Fruit fly (Drosophila melanogaster) whole organism, wandering third instar larva: Measurements from ENCODE around the gene CG32568.
A peak's percentile ranks its signal among the peaks of the same experiment; 100 is the strongest.

Experiments used
- Abd-B ChIP-seq: fragments of >200 bp; optimal IDR thresholded peaks from 2 replicates; lab custom pipeline; 2017; ENCODE audit warnings: missing biosample characterization, missing genetic modification characterization
- CG32264 ChIP-seq: fragments of 200-800 bp; sonication (Bioruptor generic); optimal IDR thresholded peaks from 2 replicates; lab custom pipeline; 2016; ENCODE audit warnings: missing biosample characterization, missing genetic modification characterization
- CG9705 ChIP-seq: fragments of 200-800 bp; sonication (Bioruptor generic); optimal IDR thresholded peaks from 2 replicates; lab custom pipeline; 2018; ENCODE audit warnings: missing biosample characterization, mild to moderate bottlenecking, missing genetic modification characterization
- CrebA ChIP-seq: fragments of 200-800 bp; sonication (Bioruptor generic); optimal IDR thresholded peaks from 2 replicates; lab custom pipeline; 2016; ENCODE audit warnings: missing biosample characterization, mild to moderate bottlenecking, missing genetic modification characterization, borderline replicate concordance
- Dfd ChIP-seq: fragments of >200 bp; optimal IDR thresholded peaks from 2 replicates; lab custom pipeline; 2017; ENCODE audit warnings: missing biosample characterization, missing genetic modification characterization
- Dif ChIP-seq: fragments of 200-275, 200-300 bp; sonication (Bioruptor generic); optimal IDR thresholded peaks from 2 replicates; lab custom pipeline; 2018; ENCODE audit warnings: missing biosample characterization, missing genetic modification characterization; ENCODE audit not compliant: partially characterized antibody
- GATAd ChIP-seq: sonication (Bioruptor generic); optimal IDR thresholded peaks from 2 replicates; lab custom pipeline; 2016; ENCODE audit warnings: missing biosample characterization, missing genetic modification characterization
- Hnf4 ChIP-seq: fragments of 200-800 bp; sonication (Bioruptor generic); optimal IDR thresholded peaks from 2 replicates; lab custom pipeline; 2016; ENCODE audit warnings: missing biosample characterization, mild to moderate bottlenecking, missing genetic modification characterization
- Hr78 ChIP-seq: fragments of >200 bp; optimal IDR thresholded peaks from 2 replicates; lab custom pipeline; 2017; ENCODE audit warnings: missing biosample characterization, missing genetic modification characterization
- Jra ChIP-seq: sonication (Bioruptor generic); optimal IDR thresholded peaks from 2 replicates; lab custom pipeline; 2016; ENCODE audit warnings: missing biosample characterization, missing genetic modification characterization
- Mio ChIP-seq: sonication (Bioruptor generic); optimal IDR thresholded peaks from 2 replicates; lab custom pipeline; 2016; ENCODE audit warnings: missing biosample characterization, missing genetic modification characterization
- Myc ChIP-seq: fragments of >200 bp; optimal IDR thresholded peaks from 2 replicates; lab custom pipeline; 2017
- N ChIP-seq: fragments of >200 bp; optimal IDR thresholded peaks from 2 replicates; lab custom pipeline; 2018; ENCODE audit warnings: missing biosample characterization, missing external identifiers, missing genetic modification characterization
- OdsH ChIP-seq: fragments of 200-800 bp; sonication (Bioruptor generic); optimal IDR thresholded peaks from 2 replicates; lab custom pipeline; 2016; ENCODE audit warnings: missing biosample characterization, mild to moderate bottlenecking, missing genetic modification characterization
- Rel ChIP-seq, 2 experiments: fragments of 200-800 bp; sonication (Bioruptor generic) in 1 of 2; optimal IDR thresholded peaks; 2 replicates in 1 of 2; 3 replicates in 1 of 2; lab custom pipeline; 2016 to 2019; ENCODE audit warnings: mild to moderate bottlenecking in 2 of 2, missing biosample characterization in 2 of 2, missing genetic modification characterization in 2 of 2, moderate library complexity in 1 of 2
- Sp1 ChIP-seq: fragments of 200-800 bp; sonication (Bioruptor generic); optimal IDR thresholded peaks from 3 replicates; lab custom pipeline; 2019; ENCODE audit warnings: missing biosample characterization, mild to moderate bottlenecking, missing genetic modification characterization, moderate library complexity
- Vsx2 ChIP-seq: fragments of 200-300, 225-300 bp; sonication (Bioruptor generic); optimal IDR thresholded peaks from 2 replicates; lab custom pipeline; 2018; ENCODE audit warnings: missing biosample characterization, missing genetic modification characterization; ENCODE audit not compliant: partially characterized antibody
- br ChIP-seq: fragments of 200-800 bp; sonication (Bioruptor generic); optimal IDR thresholded peaks from 2 replicates; lab custom pipeline; 2016; ENCODE audit warnings: missing biosample characterization, missing genetic modification characterization
- dmrt93B ChIP-seq: fragments of 200-800 bp; sonication (Bioruptor generic); optimal IDR thresholded peaks from 2 replicates; lab custom pipeline; 2018; ENCODE audit warnings: missing biosample characterization, mild to moderate bottlenecking, missing genetic modification characterization
- dsf ChIP-seq: sonication (Bioruptor generic); optimal IDR thresholded peaks from 2 replicates; lab custom pipeline; 2016; ENCODE audit warnings: missing biosample characterization, missing genetic modification characterization, borderline replicate concordance
- ey ChIP-seq: fragments of 200-800 bp; sonication (Bioruptor generic); optimal IDR thresholded peaks from 2 replicates; lab custom pipeline; 2016; ENCODE audit warnings: missing biosample characterization, missing genetic modification characterization
- foxo ChIP-seq, 2 experiments: fragments of 200-800 bp; sonication (Bioruptor generic); optimal IDR thresholded peaks; 2 replicates in 1 of 2; 3 replicates in 1 of 2; lab custom pipeline; 2016 to 2017; ENCODE audit warnings: missing biosample characterization in 2 of 2, missing genetic modification characterization in 2 of 2
- fru ChIP-seq: fragments of 200-800 bp; sonication (Bioruptor generic); optimal IDR thresholded peaks from 3 replicates; lab custom pipeline; 2016; ENCODE audit warnings: missing biosample characterization, mild to moderate bottlenecking, missing genetic modification characterization
- h ChIP-seq: fragments of 200-800 bp; sonication (Bioruptor generic); optimal IDR thresholded peaks from 3 replicates; lab custom pipeline; 2016; ENCODE audit warnings: missing biosample characterization, mild to moderate bottlenecking, missing genetic modification characterization
- lola ChIP-seq: fragments of >200 bp; optimal IDR thresholded peaks from 2 replicates; lab custom pipeline; 2017; ENCODE audit warnings: missing biosample characterization, missing genetic modification characterization
- pan ChIP-seq: fragments of >200 bp; optimal IDR thresholded peaks from 2 replicates; lab custom pipeline; 2017
- psq ChIP-seq: fragments of 200-800 bp; sonication (Bioruptor generic); optimal IDR thresholded peaks from 3 replicates; lab custom pipeline; 2017; ENCODE audit warnings: missing biosample characterization, mild to moderate bottlenecking, missing genetic modification characterization, moderate library complexity
- sage ChIP-seq: fragments of 200-800 bp; sonication (Bioruptor generic); optimal IDR thresholded peaks from 2 replicates; lab custom pipeline; 2016; ENCODE audit warnings: missing biosample characterization, mild to moderate bottlenecking, missing genetic modification characterization
- sv ChIP-seq: fragments of 200-800 bp; sonication (Bioruptor generic); optimal IDR thresholded peaks from 3 replicates; lab custom pipeline; 2016; ENCODE audit warnings: missing biosample characterization, missing genetic modification characterization
- tai ChIP-seq: sonication (Bioruptor generic); optimal IDR thresholded peaks from 2 replicates; lab custom pipeline; 2016; ENCODE audit warnings: missing biosample characterization, missing genetic modification characterization
- usp ChIP-seq: fragments of >200 bp; optimal IDR thresholded peaks from 2 replicates; lab custom pipeline; 2017; ENCODE audit warnings: missing biosample characterization, missing genetic modification characterization
- woc ChIP-seq: sonication (Bioruptor generic); optimal IDR thresholded peaks from 2 replicates; lab custom pipeline; 2016; ENCODE audit warnings: missing biosample characterization, mild to moderate bottlenecking, missing genetic modification characterization

CG32568 gene

DNA sequence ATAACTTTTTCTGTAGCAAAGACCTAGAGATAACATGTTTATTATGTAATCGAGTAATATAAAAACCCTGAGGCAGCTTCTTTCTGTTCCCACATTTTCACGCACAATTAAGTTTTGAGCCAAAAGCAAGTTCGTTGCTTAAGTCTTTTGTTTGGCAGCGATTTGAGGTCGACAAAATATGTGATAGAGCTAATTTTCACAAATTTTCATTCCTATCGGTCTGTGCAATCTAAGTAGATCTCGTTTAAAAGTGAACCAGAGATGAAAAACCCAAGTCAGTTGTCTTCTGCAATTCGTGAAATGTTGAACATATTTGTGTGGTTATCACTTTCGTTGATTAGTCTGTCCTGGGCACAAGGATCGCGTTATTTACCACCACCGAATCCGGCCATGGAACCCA, 2.8 kb upstream of the CG32568 start, which contains the start of gene TwdlZ:
Gene TwdlZ (plus strand): TSS at position 301 of the 400 bp plus-strand sequence.
- TF ChIP-seq CrebA (GFP tag; lab: Kevin White, UChicago) (no peak), N (GFP tag; lab: Kevin White, UChicago) (no peak)

DNA sequence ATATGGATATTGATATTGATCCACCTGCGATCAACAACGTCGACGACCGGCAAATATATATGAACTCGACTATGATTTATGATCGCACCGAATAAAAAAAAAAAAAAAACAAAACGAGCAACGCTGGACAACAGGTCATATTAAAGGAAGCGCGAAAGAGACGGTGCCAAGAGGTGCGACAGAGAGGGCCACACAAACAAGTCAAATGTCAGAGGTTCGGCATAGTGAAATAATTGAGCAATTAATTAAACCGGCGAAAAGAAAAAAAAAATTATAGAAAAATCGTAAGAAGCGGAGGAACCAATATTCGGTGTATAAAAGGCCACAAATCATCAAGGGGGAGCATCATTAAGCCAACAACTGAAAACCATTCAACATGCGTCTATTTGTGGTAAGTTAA, 1.8 kb downstream of the CG32568 start, which contains the start of gene Twdlalpha:
Gene Twdlalpha (plus strand): TSS at position 301 of the 400 bp plus-strand sequence.
- TF ChIP-seq dmrt93B (GFP tag; lab: Kevin White, UChicago): no peak
- TF ChIP-seq foxo (GFP tag; optimal IDR thresholded peaks at IDR 0.05; lab: Kevin White, UChicago): no peak
- TF ChIP-seq lola (GFP tag; lab: Kevin White, UChicago): no peak
- TF ChIP-seq Hnf4 (GFP tag; lab: Kevin White, UChicago): no peak
- TF ChIP-seq woc (GFP tag; lab: Kevin White, UChicago): no peak
- TF ChIP-seq h: no peak

DNA sequence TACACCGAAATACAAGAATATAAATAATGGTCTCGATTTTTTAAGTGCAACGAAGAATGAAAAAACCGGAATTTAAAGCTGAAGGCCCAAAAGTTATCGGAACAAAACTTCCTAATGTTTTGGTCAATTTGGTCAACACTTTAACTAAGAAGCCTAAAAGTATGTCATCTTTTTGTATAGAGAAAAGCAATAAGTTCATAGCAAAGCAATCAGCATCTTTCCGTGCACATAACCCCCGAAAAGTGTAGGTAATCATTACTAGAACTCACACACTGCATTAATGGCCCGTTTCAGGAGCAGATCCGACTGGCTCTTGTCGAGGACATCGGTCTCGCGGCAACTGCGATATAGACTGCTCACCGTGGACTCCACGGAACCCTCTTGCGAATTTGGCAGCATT, 3.6 kb downstream of the CG32568 start:
- no peak for TF ChIP-seq GATAd (GFP tag; lab: Kevin White, UChicago)
- no peak for TF ChIP-seq lola (GFP tag; lab: Kevin White, UChicago)
- no peak for TF ChIP-seq Jra
- no peak for TF ChIP-seq Sp1 (GFP tag; lab: Kevin White, UChicago)
- no peak for TF ChIP-seq Abd-B
- no peak for TF ChIP-seq Dfd (GFP tag; lab: Kevin White, UChicago)
- no peak for TF ChIP-seq fru (GFP tag; lab: Kevin White, UChicago)
- no peak for TF ChIP-seq CG9705 (GFP tag; lab: Kevin White, UChicago)
- TF ChIP-seq sage (GFP tag; lab: Kevin White, UChicago): no peak
- TF ChIP-seq br: no peak
- no peak for TF ChIP-seq OdsH
- TF ChIP-seq Hnf4 (GFP tag; lab: Kevin White, UChicago): no peak
- TF ChIP-seq Dif (GFP tag; lab: Kevin White, UChicago): peak; percentile 54
- TF ChIP-seq Vsx2 (GFP tag; lab: Kevin White, UChicago): peak; percentile 26
- TF ChIP-seq foxo (GFP tag; optimal IDR thresholded peaks at IDR 0.05; lab: Kevin White, UChicago): no peak
- no peak for TF ChIP-seq pan (lab: Kevin White, UChicago)
- no peak for TF ChIP-seq dmrt93B (GFP tag; lab: Kevin White, UChicago)
- no peak for TF ChIP-seq Rel (GFP tag; optimal IDR thresholded peaks at IDR 0.05; lab: Kevin White, UChicago)
- TF ChIP-seq Rel (tag; optimal IDR thresholded peaks at IDR 0.05; lab: Kevin White, UChicago): no peak
- TF ChIP-seq Myc (lab: Kevin White, UChicago): peak; percentile 20
- TF ChIP-seq usp (GFP tag; lab: Kevin White, UChicago): no peak
- TF ChIP-seq psq (GFP tag; lab: Kevin White, UChicago): no peak
- no peak for TF ChIP-seq Mio

DNA sequence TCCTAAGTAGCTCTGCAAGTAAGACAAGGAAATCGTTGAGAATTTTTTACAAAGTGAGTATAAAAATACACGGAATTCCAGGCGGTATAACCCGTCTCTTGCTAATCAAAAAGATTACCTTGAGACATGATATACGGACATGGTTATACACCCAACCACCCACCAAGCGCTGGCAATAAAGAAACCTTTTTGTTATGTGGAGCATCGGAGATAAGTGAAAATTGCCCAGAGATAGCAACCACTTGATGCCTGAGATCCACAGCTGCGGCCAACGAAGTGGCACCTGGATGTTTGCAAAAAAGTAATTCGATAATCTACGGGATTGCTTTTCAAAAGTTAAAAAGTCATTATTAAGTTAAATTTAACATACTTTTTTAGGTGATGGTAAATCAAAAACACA, 5.2 kb downstream of the CG32568 start:
- no peak for TF ChIP-seq Rel (GFP tag; optimal IDR thresholded peaks at IDR 0.05; lab: Kevin White, UChicago)
- no peak for TF ChIP-seq Rel (tag; optimal IDR thresholded peaks at IDR 0.05; lab: Kevin White, UChicago)

DNA sequence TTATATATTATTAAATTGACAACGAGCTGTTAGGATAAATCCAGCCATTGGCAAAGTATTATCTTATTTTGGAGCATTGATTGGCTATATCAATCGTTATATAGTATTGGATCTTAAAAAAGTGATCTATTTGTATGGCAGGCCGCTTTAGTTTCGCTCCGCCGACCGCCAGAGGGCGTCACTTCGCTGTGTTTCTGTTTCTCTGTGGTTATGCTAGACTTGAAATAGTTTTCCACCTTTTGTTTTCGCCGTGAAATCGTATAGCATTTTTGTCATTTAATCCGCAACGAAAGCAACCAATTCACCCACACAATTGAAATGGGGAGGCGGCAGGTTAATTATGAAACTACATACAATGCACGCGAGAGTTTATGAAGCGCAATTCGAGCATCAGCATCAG, 6.1 kb downstream of the CG32568 start:
- TF ChIP-seq Mio: no peak
- TF ChIP-seq Hnf4 (GFP tag; lab: Kevin White, UChicago): no peak
- no peak for TF ChIP-seq sv (GFP tag; lab: Kevin White, UChicago)
- TF ChIP-seq tai (GFP tag; lab: Kevin White, UChicago): no peak
- no peak for TF ChIP-seq Dfd (GFP tag; lab: Kevin White, UChicago)
- TF ChIP-seq, all 38 proteins: peak for 0

DNA sequence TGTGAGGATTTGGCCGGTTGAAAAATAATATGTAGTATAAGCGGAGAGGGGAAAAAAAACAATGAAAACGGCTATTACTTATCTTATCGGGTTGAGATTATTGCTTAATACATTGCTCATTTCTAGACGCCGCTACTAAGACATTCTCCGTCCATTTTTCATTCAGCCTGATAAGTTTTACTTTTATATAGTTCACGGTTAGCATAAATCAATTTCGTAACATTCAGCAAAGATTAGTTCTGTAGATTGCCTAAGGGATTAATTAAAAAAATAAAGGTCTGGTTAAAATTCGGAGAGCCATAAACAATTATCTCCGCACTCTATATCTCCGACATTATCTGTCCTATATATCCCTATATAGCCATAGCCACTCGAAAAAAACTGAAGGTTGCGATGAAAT, 6.8 kb downstream of the CG32568 start:
- no peak for TF ChIP-seq usp (GFP tag; lab: Kevin White, UChicago)
- no peak for TF ChIP-seq Hr78 (GFP tag; lab: Kevin White, UChicago)
- TF ChIP-seq Mio: no peak
- no peak for TF ChIP-seq ey
- no peak for TF ChIP-seq CG32264 (GFP tag; lab: Kevin White, UChicago)
- TF ChIP-seq h: no peak
- no peak for TF ChIP-seq Dif (GFP tag; lab: Kevin White, UChicago)
- no peak for TF ChIP-seq N (GFP tag; lab: Kevin White, UChicago)
- no peak for TF ChIP-seq dsf
- TF ChIP-seq Hnf4 (GFP tag; lab: Kevin White, UChicago): no peak
- TF ChIP-seq GATAd (GFP tag; lab: Kevin White, UChicago): no peak
